Worm (Caenorhabditis elegans) whole organism, L2 larva: Measurements from ENCODE around the gene F15D4.4.
A peak's percentile ranks its signal among the peaks of the same experiment; 100 is the strongest.

Experiments used
- C34F6.9 ChIP-seq: fragments of 150-350 bp; optimal IDR thresholded peaks from 2 replicates; lab custom pipeline; 2014; ENCODE audit warnings: missing biosample characterization, missing genetic modification characterization
- F13H6.1 ChIP-seq: sonication (generic microtip); optimal IDR thresholded peaks from 2 replicates; lab custom pipeline; 2016; ENCODE audit warnings: missing genetic modification characterization, missing compliant biosample characterization
- R02D3.7 ChIP-seq: fragments of 150-350 bp; optimal IDR thresholded peaks from 2 replicates; lab custom pipeline; 2014; ENCODE audit warnings: missing biosample characterization, missing genetic modification characterization
- Y55F3AM.14 ChIP-seq: fragments of 200-800 bp; sonication (Bioruptor generic); optimal IDR thresholded peaks from 2 replicates; lab custom pipeline; 2018; ENCODE audit warnings: mild to moderate bottlenecking, missing genetic modification characterization, missing compliant biosample characterization
- ZK546.5 ChIP-seq: sonication (generic microtip); optimal IDR thresholded peaks from 2 replicates; lab custom pipeline; 2017; ENCODE audit warnings: missing biosample characterization, missing genetic modification characterization
- alr-1 ChIP-seq: fragments of 150-350 bp; optimal IDR thresholded peaks from 2 replicates; lab custom pipeline; 2014; ENCODE audit warnings: missing biosample characterization, missing genetic modification characterization
- aly-2 ChIP-seq: fragments of 150-350 bp; optimal IDR thresholded peaks from 2 replicates; lab custom pipeline; 2014; ENCODE audit warnings: missing biosample characterization, missing genetic modification characterization
- ama-1 ChIP-seq: fragments of 150-350 bp; optimal IDR thresholded peaks from 2 replicates; lab custom pipeline; 2018; ENCODE audit warnings: inconsistent platforms
- blmp-1 ChIP-seq: sonication (generic microtip); optimal IDR thresholded peaks from 2 replicates; lab custom pipeline; 2017; ENCODE audit warnings: missing genetic modification characterization, mild to moderate bottlenecking, missing compliant biosample characterization, antibody characterized with exemption, moderate library complexity; ENCODE audit not compliant: insufficient read depth
- ceh-16 ChIP-seq: fragments of 150-350 bp; optimal IDR thresholded peaks from 2 replicates; lab custom pipeline; 2014; ENCODE audit warnings: missing biosample characterization, missing genetic modification characterization
- ceh-82 ChIP-seq: fragments of 150-350 bp; optimal IDR thresholded peaks from 2 replicates; lab custom pipeline; 2014; ENCODE audit warnings: missing biosample characterization, missing genetic modification characterization
- crh-2 ChIP-seq: sonication (generic microtip); optimal IDR thresholded peaks from 2 replicates; lab custom pipeline; 2017; ENCODE audit warnings: missing biosample characterization, missing genetic modification characterization
- dmd-4 ChIP-seq: sonication (generic microtip); optimal IDR thresholded peaks from 2 replicates; lab custom pipeline; 2017; ENCODE audit warnings: missing biosample characterization, missing genetic modification characterization
- egl-27 ChIP-seq: sonication (generic microtip); optimal IDR thresholded peaks from 3 replicates; lab custom pipeline; 2017; ENCODE audit warnings: missing biosample characterization, missing genetic modification reagents, missing genetic modification characterization
- elt-1 ChIP-seq: fragments of 150-350 bp; optimal IDR thresholded peaks from 2 replicates; lab custom pipeline; 2014; ENCODE audit warnings: missing biosample characterization, missing genetic modification characterization
- elt-3 ChIP-seq: sonication (generic microtip); optimal IDR thresholded peaks from 2 replicates; lab custom pipeline; 2017; ENCODE audit warnings: missing biosample characterization, missing genetic modification characterization
- fos-1 ChIP-seq: fragments of 150-350 bp; optimal IDR thresholded peaks from 2 replicates; lab custom pipeline; 2014; ENCODE audit warnings: missing biosample characterization, missing genetic modification characterization
- gmeb-1 ChIP-seq: fragments of 150-350 bp; optimal IDR thresholded peaks from 2 replicates; lab custom pipeline; 2014; ENCODE audit warnings: missing biosample characterization, missing genetic modification characterization
- lin-11 ChIP-seq: fragments of 150-350 bp; sonication (generic microtip); optimal IDR thresholded peaks from 2 replicates; lab custom pipeline; 2014; ENCODE audit warnings: missing biosample characterization, missing genetic modification characterization, inconsistent platforms, mixed read lengths
- lin-13 ChIP-seq: fragments of 150-350 bp; optimal IDR thresholded peaks from 2 replicates; lab custom pipeline; 2014; ENCODE audit warnings: missing biosample characterization, missing genetic modification reagents, missing genetic modification characterization
- lin-39 ChIP-seq: fragments of 150-350 bp; optimal IDR thresholded peaks from 2 replicates; lab custom pipeline; 2014; ENCODE audit warnings: missing biosample characterization, missing genetic modification reagents, missing genetic modification characterization
- lsy-2 ChIP-seq, 2 experiments: fragments of 150-350 bp in 1 of 2; sonication (generic microtip) in 1 of 2; optimal IDR thresholded peaks; 2 replicates each; lab custom pipeline; 2014 to 2017; ENCODE audit warnings: missing biosample characterization in 2 of 2, missing genetic modification characterization in 2 of 2
- mab-5 ChIP-seq: fragments of 150-350 bp; optimal IDR thresholded peaks from 2 replicates; lab custom pipeline; 2014; ENCODE audit warnings: missing biosample characterization, missing genetic modification characterization
- mbf-1 ChIP-seq: sonication (generic microtip); optimal IDR thresholded peaks from 2 replicates; lab custom pipeline; 2017; ENCODE audit warnings: missing biosample characterization, missing genetic modification characterization
- mdl-1 ChIP-seq, 2 experiments: fragments of 150-350 bp in 1 of 2; sonication (generic microtip) in 1 of 2; optimal IDR thresholded peaks; 2 replicates each; lab custom pipeline; 2017; ENCODE audit warnings: missing biosample characterization in 2 of 2, missing genetic modification characterization in 2 of 2
- nhr-10 ChIP-seq: sonication (generic microtip); optimal IDR thresholded peaks from 2 replicates; lab custom pipeline; 2017; ENCODE audit warnings: missing biosample characterization, missing genetic modification characterization
- nhr-11 ChIP-seq: fragments of 150-350 bp; optimal IDR thresholded peaks from 2 replicates; lab custom pipeline; 2014; ENCODE audit warnings: missing biosample characterization, missing genetic modification characterization
- nhr-12 ChIP-seq: fragments of 150-350 bp; optimal IDR thresholded peaks from 2 replicates; lab custom pipeline; 2014; ENCODE audit warnings: missing biosample characterization, missing genetic modification characterization
- nhr-129 ChIP-seq: fragments of 150-350 bp; optimal IDR thresholded peaks from 2 replicates; lab custom pipeline; 2014; ENCODE audit warnings: missing biosample characterization, missing genetic modification characterization
- nhr-21 ChIP-seq: fragments of 150-350 bp; optimal IDR thresholded peaks from 2 replicates; lab custom pipeline; 2014; ENCODE audit warnings: missing biosample characterization, missing genetic modification characterization
- nhr-23 ChIP-seq: fragments of 150-350 bp; optimal IDR thresholded peaks from 2 replicates; lab custom pipeline; 2014; ENCODE audit warnings: missing biosample characterization, missing genetic modification reagents, missing genetic modification characterization
- nhr-237 ChIP-seq: fragments of 150-350 bp; optimal IDR thresholded peaks from 2 replicates; lab custom pipeline; 2014; ENCODE audit warnings: missing biosample characterization, missing genetic modification characterization
- nhr-25 ChIP-seq: fragments of 150-350 bp; sonication (generic microtip); optimal IDR thresholded peaks from 3 replicates; lab custom pipeline; 2014; ENCODE audit warnings: missing biosample characterization, missing genetic modification characterization
- nhr-6 ChIP-seq: fragments of 150-350 bp; optimal IDR thresholded peaks from 2 replicates; lab custom pipeline; 2014; ENCODE audit warnings: missing biosample characterization, missing genetic modification characterization
- nhr-77 ChIP-seq: fragments of 150-350 bp; optimal IDR thresholded peaks from 2 replicates; lab custom pipeline; 2014; ENCODE audit warnings: missing biosample characterization, missing genetic modification characterization
- peb-1 ChIP-seq: fragments of 150-350 bp; optimal IDR thresholded peaks from 2 replicates; lab custom pipeline; 2014; ENCODE audit warnings: missing biosample characterization, missing genetic modification characterization
- sem-4 ChIP-seq: fragments of 150-350 bp; optimal IDR thresholded peaks from 2 replicates; lab custom pipeline; 2014; ENCODE audit warnings: missing biosample characterization, missing genetic modification reagents, missing genetic modification characterization
- skn-1 ChIP-seq: sonication (generic microtip); optimal IDR thresholded peaks from 2 replicates; lab custom pipeline; 2017; ENCODE audit warnings: missing biosample characterization, missing genetic modification characterization
- sma-3 ChIP-seq: sonication (generic microtip); optimal IDR thresholded peaks from 2 replicates; lab custom pipeline; 2016; ENCODE audit warnings: missing genetic modification reagents, missing genetic modification characterization, missing compliant biosample characterization
- sma-9 ChIP-seq, 2 experiments: fragments of 150-350 bp in 1 of 2; sonication (generic microtip) in 1 of 2; optimal IDR thresholded peaks; 2 replicates each; lab custom pipeline; 2014 to 2016; ENCODE audit warnings: missing genetic modification characterization in 2 of 2, mild to moderate bottlenecking in 1 of 2, missing biosample characterization in 1 of 2, missing compliant biosample characterization in 1 of 2, missing genetic modification reagents in 1 of 2, moderate library complexity in 1 of 2
- snpc-4 ChIP-seq: fragments of 150-350 bp; optimal IDR thresholded peaks from 2 replicates; lab custom pipeline; 2014; ENCODE audit warnings: missing biosample characterization, missing genetic modification characterization
- unc-39 ChIP-seq: fragments of 150-350 bp; optimal IDR thresholded peaks from 2 replicates; lab custom pipeline; 2014; ENCODE audit warnings: missing biosample characterization, missing genetic modification characterization
- unc-55 ChIP-seq: fragments of 150-350 bp; sonication (generic microtip); optimal IDR thresholded peaks from 3 replicates; lab custom pipeline; 2014; ENCODE audit warnings: missing biosample characterization, missing genetic modification reagents, missing genetic modification characterization
- unc-62 ChIP-seq: fragments of 150-350 bp; optimal IDR thresholded peaks from 2 replicates; lab custom pipeline; 2014; ENCODE audit warnings: missing biosample characterization, missing genetic modification reagents, missing genetic modification characterization
- zag-1 ChIP-seq: fragments of 150-350 bp; optimal IDR thresholded peaks from 2 replicates; lab custom pipeline; 2014; ENCODE audit warnings: missing biosample characterization, missing genetic modification characterization
- ztf-1 ChIP-seq: fragments of 200-800 bp; sonication (Bioruptor generic); conservative IDR thresholded peaks from 2 replicates; pipeline ENCODE4 v1.3.6; 2022; ENCODE audit warnings: missing genetic modification characterization, missing compliant biosample characterization
- ztf-11 ChIP-seq: sonication (generic microtip); optimal IDR thresholded peaks from 2 replicates; lab custom pipeline; 2017; ENCODE audit warnings: missing biosample characterization, missing genetic modification characterization
- ztf-4 ChIP-seq: fragments of 150-350 bp; optimal IDR thresholded peaks from 2 replicates; lab custom pipeline; 2014; ENCODE audit warnings: missing biosample characterization, missing genetic modification characterization

F15D4.4 gene

DNA sequence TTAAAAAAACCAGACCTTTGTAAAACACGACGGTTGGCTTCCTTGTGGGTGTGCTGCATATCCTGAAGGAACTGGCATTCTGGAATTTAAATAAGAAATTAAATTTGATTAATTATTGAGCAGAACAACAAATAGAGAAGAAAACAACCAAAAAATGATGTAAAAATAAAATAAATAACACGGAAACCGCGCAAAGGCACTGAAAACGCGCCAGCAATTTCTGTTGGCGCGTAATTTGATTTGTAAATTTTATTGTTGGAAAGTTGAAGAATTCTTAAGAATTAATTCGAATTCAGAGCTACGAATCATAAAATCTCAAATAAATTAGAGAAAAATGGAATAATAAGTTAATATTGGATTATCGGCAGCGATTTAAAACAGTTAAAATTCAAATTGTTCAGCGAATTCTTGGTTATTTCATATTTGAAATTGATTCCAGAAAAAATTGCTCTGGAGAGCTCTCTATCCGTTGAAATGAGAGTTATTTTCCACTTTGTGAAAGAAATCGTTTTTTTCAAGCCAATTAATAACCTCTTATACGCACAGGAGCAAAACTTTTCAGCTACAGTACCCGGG lies 5.0 kb downstream of the F15D4.4 start, which contains the start of gene romo-1:
Gene romo-1 (minus strand): TSS at position 79 of the 576 bp plus-strand sequence.
- TF ChIP-seq elt-3 (tag; lab: Kevin White, UChicago) (no peak), nhr-6 (peak; percentile 49), sma-3 (GFP tag; lab: Kevin White, UChicago) (peak; percentile 75), nhr-11 (tag; lab: Kevin White, UChicago) (no peak), Y55F3AM.14 (no peak), sma-9 (GFP tag; optimal IDR thresholded peaks at IDR 0.05; lab: Kevin White, UChicago) (peak; percentile 85), sma-9 (tag; optimal IDR thresholded peaks at IDR 0.05; lab: Kevin White, UChicago) (no peak), unc-55 (GFP tag; lab: Kevin White, UChicago) (peak; percentile 90), blmp-1 (peak; percentile 2), lsy-2 (tag; optimal IDR thresholded peaks at IDR 0.05; lab: Kevin White, UChicago) (peak; percentile 70 to 91), nhr-10 (tag; lab: Kevin White, UChicago) (no peak), lin-13 (GFP tag; lab: Kevin White, UChicago) (peak; percentile 64), egl-27 (tag; lab: Kevin White, UChicago) (no peak), aly-2 (tag; lab: Kevin White, UChicago) (no peak), nhr-23 (tag; lab: Kevin White, UChicago) (no peak), ztf-11 (tag; lab: Kevin White, UChicago) (no peak), snpc-4 (peak; percentile 64), nhr-237 (tag; lab: Kevin White, UChicago) (no peak), R02D3.7 (peak; percentile 19), nhr-21 (no peak), nhr-129 (tag; lab: Kevin White, UChicago) (peak; percentile 41), ztf-1 (GFP tag; lab: Robert Waterston, UW) (no peak), sem-4 (tag; lab: Kevin White, UChicago) (peak; percentile 65), gmeb-1 (tag; lab: Kevin White, UChicago) (peak; percentile 95), skn-1 (tag; lab: Kevin White, UChicago) (no peak), F13H6.1 (tag; lab: Kevin White, UChicago) (peak; percentile 66), fos-1 (peak; percentile 40), lin-39 (tag; lab: Kevin White, UChicago) (no peak), peb-1 (tag; lab: Kevin White, UChicago) (no peak), ama-1 (no peak), ZK546.5 (tag; lab: Kevin White, UChicago) (peak; percentile 1), alr-1 (tag; lab: Kevin White, UChicago) (no peak), ztf-4 (tag; lab: Kevin White, UChicago) (peak; percentile 22), mab-5 (tag; lab: Kevin White, UChicago) (no peak), nhr-77 (tag; lab: Kevin White, UChicago) (no peak), ceh-82 (tag; lab: Kevin White, UChicago) (no peak), nhr-25 (tag; lab: Kevin White, UChicago) (peak; percentile 56), nhr-12 (no peak), crh-2 (tag; lab: Kevin White, UChicago) (peak; percentile 86), unc-39 (tag; lab: Kevin White, UChicago) (no peak), mbf-1 (tag; lab: Kevin White, UChicago) (no peak), dmd-4 (no peak), elt-1 (tag; lab: Kevin White, UChicago) (no peak), zag-1 (no peak), lin-11 (tag; lab: Kevin White, UChicago) (peak; percentile 36), C34F6.9 (tag; lab: Kevin White, UChicago) (peak; percentile 88), mdl-1 (tag; optimal IDR thresholded peaks at IDR 0.05; lab: Kevin White, UChicago) (no peak), unc-62 (GFP tag; lab: Kevin White, UChicago) (no peak), ceh-16 (no peak)
